Fruit fly (Drosophila melanogaster) whole organism, embryonic: Measurements from ENCODE around the gene CG4456.

Source experiments
- Aef1 ChIP-seq: fragments of 200-800 bp; sonication (Bioruptor generic); IDR thresholded peaks from 3 replicates; pipeline ENCODE4 v1.3.6; 2022; ENCODE audit warnings: missing biosample characterization, missing genetic modification characterization
- Antp ChIP-seq: fragments of 200-800 bp; sonication (Bioruptor generic); optimal IDR thresholded peaks from 3 replicates; lab custom pipeline; 2016; ENCODE audit warnings: missing biosample characterization, missing genetic modification characterization
- B-H1 ChIP-seq: fragments of 200-800 bp; sonication (Bioruptor generic); IDR thresholded peaks from 3 replicates; pipeline ENCODE4 v1.3.6; 2022; ENCODE audit warnings: missing biosample characterization, missing genetic modification characterization
- BEAF-32 ChIP-seq: fragments of 200-800 bp; sonication (Bioruptor generic); optimal IDR thresholded peaks from 3 replicates; lab custom pipeline; 2017; ENCODE audit warnings: missing biosample characterization, missing genetic modification characterization, mild to moderate bottlenecking, moderate library complexity, missing genetic modification reagents
- CG10654 ChIP-seq: fragments of 200-800 bp; sonication (Bioruptor generic); optimal IDR thresholded peaks from 2 replicates; lab custom pipeline; 2016; ENCODE audit warnings: missing biosample characterization, missing genetic modification characterization
- CG11398 ChIP-seq: fragments of 200-800 bp; sonication (Bioruptor generic); optimal IDR thresholded peaks from 2 replicates; lab custom pipeline; 2016; ENCODE audit warnings: missing biosample characterization, missing genetic modification characterization
- CG11695 ChIP-seq: fragments of 200-800 bp; sonication (Bioruptor generic); IDR thresholded peaks from 3 replicates; pipeline ENCODE4 v1.3.6; 2022; ENCODE audit warnings: missing biosample characterization, missing genetic modification characterization
- CG12155 ChIP-seq: fragments of 200-800 bp; sonication (Bioruptor generic); optimal IDR thresholded peaks from 3 replicates; lab custom pipeline; 2016; ENCODE audit warnings: missing biosample characterization, missing genetic modification characterization
- CG12659 ChIP-seq: fragments of 200-800 bp; sonication (Bioruptor generic); optimal IDR thresholded peaks from 3 replicates; lab custom pipeline; 2017; ENCODE audit warnings: mild to moderate bottlenecking, missing biosample characterization, missing genetic modification reagents, missing genetic modification characterization
- CG12769 ChIP-seq: fragments of 200-800 bp; sonication (Bioruptor generic); optimal IDR thresholded peaks from 2 replicates; lab custom pipeline; 2019; ENCODE audit warnings: missing biosample characterization, mild to moderate bottlenecking, missing genetic modification characterization, moderate library complexity
- CG14965 ChIP-seq: fragments of 200-800 bp; sonication (Bioruptor generic); optimal IDR thresholded peaks from 2 replicates; lab custom pipeline; 2016; ENCODE audit warnings: missing biosample characterization, missing genetic modification characterization, borderline replicate concordance
- CG15479 ChIP-seq: fragments of 200-800 bp; sonication (Bioruptor generic); optimal IDR thresholded peaks from 3 replicates; lab custom pipeline; 2019; ENCODE audit warnings: missing biosample characterization, mild to moderate bottlenecking, missing genetic modification characterization, moderate library complexity
- CG17612 ChIP-seq: fragments of 200-800 bp; sonication (Bioruptor generic); IDR thresholded peaks from 2 replicates; pipeline ENCODE4 v1.3.6; 2022; ENCODE audit warnings: missing biosample characterization, missing genetic modification characterization
- CG1792 ChIP-seq: fragments of 200-800 bp; sonication (Bioruptor generic); optimal IDR thresholded peaks from 2 replicates; lab custom pipeline; 2016; ENCODE audit warnings: missing biosample characterization, missing genetic modification characterization
- CG18599 ChIP-seq: fragments of 200-800 bp; sonication (Bioruptor generic); optimal IDR thresholded peaks from 3 replicates; lab custom pipeline; 2017; ENCODE audit warnings: missing biosample characterization, missing genetic modification characterization, mild to moderate bottlenecking, moderate library complexity, missing genetic modification reagents
- CG2120 ChIP-seq: fragments of 200-800 bp; sonication (Bioruptor generic); optimal IDR thresholded peaks from 3 replicates; lab custom pipeline; 2016; ENCODE audit warnings: missing biosample characterization, missing genetic modification characterization
- CG4404 ChIP-seq: fragments of 200-800 bp; sonication (Bioruptor generic); IDR thresholded peaks from 2 replicates; pipeline ENCODE4 v1.3.6; 2022; ENCODE audit warnings: missing biosample characterization, missing genetic modification characterization
- CG4730 ChIP-seq: fragments of 200-800 bp; sonication (Bioruptor generic); IDR thresholded peaks from 2 replicates; pipeline ENCODE4 v1.3.6; 2022; ENCODE audit warnings: missing biosample characterization, missing genetic modification characterization
- CG5180 ChIP-seq: fragments of 200-800 bp; sonication (Bioruptor generic); optimal IDR thresholded peaks from 3 replicates; lab custom pipeline; 2017; ENCODE audit warnings: missing biosample characterization, missing genetic modification characterization, mild to moderate bottlenecking, moderate library complexity, missing genetic modification reagents
- CG5953 ChIP-seq: fragments of 200-800 bp; sonication (Bioruptor generic); IDR thresholded peaks from 2 replicates; pipeline ENCODE4 v1.3.6; 2022; ENCODE audit warnings: missing biosample characterization, missing genetic modification characterization
- CG7839 ChIP-seq: fragments of 200-800 bp; sonication (Bioruptor generic); optimal IDR thresholded peaks from 3 replicates; lab custom pipeline; 2018; ENCODE audit warnings: missing biosample characterization, mild to moderate bottlenecking, missing genetic modification characterization, moderate library complexity
- CG7987 ChIP-seq: fragments of 200-800 bp; sonication (Bioruptor generic); optimal IDR thresholded peaks from 2 replicates; lab custom pipeline; 2018; ENCODE audit warnings: missing biosample characterization, mild to moderate bottlenecking, missing genetic modification characterization, moderate library complexity
- CG8359 ChIP-seq: fragments of 200-800 bp; sonication (Bioruptor generic); optimal IDR thresholded peaks from 2 replicates; lab custom pipeline; 2017; ENCODE audit warnings: missing biosample characterization, mild to moderate bottlenecking, missing genetic modification characterization, borderline replicate concordance
- CG9817 ChIP-seq: fragments of 200-800 bp; sonication (Bioruptor generic); optimal IDR thresholded peaks from 2 replicates; lab custom pipeline; 2018; ENCODE audit warnings: missing biosample characterization, mild to moderate bottlenecking, missing genetic modification characterization, moderate library complexity
- CHES-1-like ChIP-seq: fragments of 200-800 bp; sonication (Bioruptor generic); optimal IDR thresholded peaks from 2 replicates; lab custom pipeline; 2016; ENCODE audit warnings: missing biosample characterization, missing genetic modification characterization
- Hey ChIP-seq: fragments of 200-800 bp; sonication (Bioruptor generic); optimal IDR thresholded peaks from 3 replicates; lab custom pipeline; 2018; ENCODE audit warnings: missing biosample characterization, mild to moderate bottlenecking, missing genetic modification characterization
- Jarid2 ChIP-seq: fragments of 200-800 bp; sonication (Bioruptor generic); optimal IDR thresholded peaks from 3 replicates; lab custom pipeline; 2017; ENCODE audit warnings: mild to moderate bottlenecking, missing biosample characterization, missing genetic modification reagents, missing genetic modification characterization
- MTF-1 ChIP-seq: fragments of 200-800 bp; sonication (Bioruptor generic); optimal IDR thresholded peaks from 2 replicates; lab custom pipeline; 2018; ENCODE audit warnings: missing biosample characterization, mild to moderate bottlenecking, missing genetic modification characterization, borderline replicate concordance
- Myb ChIP-seq: fragments of 200-800 bp; sonication (Bioruptor generic); optimal IDR thresholded peaks from 2 replicates; lab custom pipeline; 2016; ENCODE audit warnings: missing biosample characterization, missing genetic modification characterization
- NC2β ChIP-seq: fragments of 200-800 bp; sonication (Bioruptor generic); optimal IDR thresholded peaks from 2 replicates; lab custom pipeline; 2016; ENCODE audit warnings: missing biosample characterization, missing genetic modification characterization
- Nf-YA ChIP-seq: fragments of 200-800 bp; sonication (Bioruptor generic); IDR thresholded peaks from 2 replicates; pipeline ENCODE4 v1.3.6; 2022; ENCODE audit warnings: missing biosample characterization, missing genetic modification characterization
- Ptx1 ChIP-seq: fragments of 200-800 bp; sonication (Bioruptor generic); IDR thresholded peaks from 2 replicates; pipeline ENCODE4 v1.3.6; 2022; ENCODE audit warnings: missing biosample characterization, missing genetic modification characterization
- Rfx ChIP-seq: fragments of 200-800 bp; sonication (Bioruptor generic); IDR thresholded peaks from 2 replicates; pipeline ENCODE4 v1.3.6; 2022; ENCODE audit warnings: missing biosample characterization, missing genetic modification characterization
- ap ChIP-seq: fragments of 200-800 bp; sonication (Bioruptor generic); IDR thresholded peaks from 2 replicates; pipeline ENCODE4 v1.3.6; 2022; ENCODE audit warnings: missing biosample characterization, missing genetic modification characterization
- ash1 ChIP-seq: fragments of 200-800 bp; sonication (Bioruptor generic); optimal IDR thresholded peaks from 2 replicates; lab custom pipeline; 2018; ENCODE audit warnings: missing biosample characterization, mild to moderate bottlenecking, missing genetic modification characterization
- chif ChIP-seq, 2 experiments: fragments of 200-800 bp; sonication (Bioruptor generic); optimal IDR thresholded peaks; 3 replicates each; lab custom pipeline; 2016; ENCODE audit warnings: missing biosample characterization in 2 of 2, missing genetic modification characterization in 2 of 2
- crp ChIP-seq, 2 experiments: fragments of 200-800 bp; sonication (Bioruptor generic); optimal IDR thresholded peaks; 2 replicates in 1 of 2; 3 replicates in 1 of 2; lab custom pipeline; 2017; ENCODE audit warnings: missing biosample characterization in 2 of 2, missing genetic modification characterization in 2 of 2, mild to moderate bottlenecking in 1 of 2, moderate library complexity in 1 of 2
- disco-r ChIP-seq: fragments of 200-800 bp; sonication (Bioruptor generic); optimal IDR thresholded peaks from 2 replicates; lab custom pipeline; 2016; ENCODE audit warnings: missing biosample characterization, missing genetic modification characterization
- dysf ChIP-seq: fragments of 200-800 bp; sonication (Bioruptor generic); IDR thresholded peaks from 3 replicates; pipeline ENCODE4 v1.3.6; 2022; ENCODE audit warnings: missing biosample characterization, missing genetic modification characterization
- en ChIP-seq: fragments of 200-800 bp; sonication (Bioruptor generic); optimal IDR thresholded peaks from 2 replicates; lab custom pipeline; 2016; ENCODE audit warnings: missing biosample characterization, missing genetic modification characterization
- gcm ChIP-seq: fragments of 200-800 bp; sonication (Bioruptor generic); optimal IDR thresholded peaks from 2 replicates; lab custom pipeline; 2019; ENCODE audit warnings: missing biosample characterization, mild to moderate bottlenecking, missing genetic modification characterization, moderate library complexity
- ind ChIP-seq: fragments of 200-800 bp; sonication (Bioruptor generic); optimal IDR thresholded peaks from 3 replicates; lab custom pipeline; 2016; ENCODE audit warnings: missing biosample characterization, missing genetic modification characterization
- mirr ChIP-seq: fragments of 200-800 bp; sonication (Bioruptor generic); optimal IDR thresholded peaks from 3 replicates; lab custom pipeline; 2018; ENCODE audit warnings: missing biosample characterization, mild to moderate bottlenecking, missing genetic modification characterization
- org-1 ChIP-seq: fragments of 200-800 bp; sonication (Bioruptor generic); optimal IDR thresholded peaks from 2 replicates; lab custom pipeline; 2017; ENCODE audit warnings: missing biosample characterization, missing genetic modification characterization
- pan ChIP-seq, 4 experiments: fragments of >200 bp in 3 of 4; fragments of 200-800 bp in 1 of 4; sonication (Bioruptor generic) in 1 of 4; optimal IDR thresholded peaks in 3 of 4; IDR thresholded peaks in 1 of 4; 2 replicates each; pipeline versions ENCODE4 v1.3.6 to Lab custom; 2017 to 2022; ENCODE audit warnings: missing biosample characterization in 2 of 4, missing genetic modification characterization in 2 of 4, mixed read lengths in 1 of 4
- peb ChIP-seq: fragments of 200-800 bp; sonication (Bioruptor generic); IDR thresholded peaks from 2 replicates; pipeline ENCODE4 v1.3.6; 2022; ENCODE audit warnings: missing biosample characterization, missing genetic modification characterization
- sob ChIP-seq: fragments of 200-800 bp; sonication (Bioruptor generic); IDR thresholded peaks from 2 replicates; pipeline ENCODE4 v1.3.6; 2022; ENCODE audit warnings: missing biosample characterization, missing genetic modification characterization
- tna ChIP-seq: fragments of 200-800 bp; sonication (Bioruptor generic); IDR thresholded peaks from 2 replicates; pipeline ENCODE4 v1.3.6; 2022; ENCODE audit warnings: missing biosample characterization, missing genetic modification characterization; ENCODE audit not compliant: partially characterized antibody
- usp ChIP-seq: fragments of >200 bp; optimal IDR thresholded peaks from 2 replicates; lab custom pipeline; 2017; ENCODE audit warnings: missing biosample characterization, missing genetic modification characterization
- vvl ChIP-seq: fragments of 200-800 bp; sonication (Bioruptor generic); IDR thresholded peaks from 2 replicates; pipeline ENCODE4 v1.3.6; 2022; ENCODE audit warnings: missing biosample characterization, missing genetic modification characterization

Gene CG4456

DNA sequence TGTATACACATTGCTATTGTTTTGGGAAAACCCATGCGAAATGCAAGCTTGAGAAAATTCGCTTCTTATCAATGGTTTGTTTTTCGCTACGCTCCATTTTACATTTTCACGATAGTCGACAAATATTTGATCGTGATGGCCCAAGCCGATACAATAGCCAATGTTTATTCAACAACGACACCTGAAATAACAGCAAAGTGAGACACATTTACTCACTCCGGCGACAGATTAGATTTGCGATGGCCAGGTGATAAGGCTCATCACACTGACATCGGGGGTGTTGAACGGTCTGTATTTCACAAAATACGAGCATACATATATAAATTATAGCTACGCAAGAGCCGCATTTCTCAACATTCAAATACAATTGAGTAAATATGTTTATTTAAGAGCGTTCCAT is 24.6 kb downstream of the CG4456 start (continued):
- peak; percentile 20 for TF ChIP-seq CG12659 (GFP tag; lab: Kevin White, UChicago)
- TF ChIP-seq CG8359 (GFP tag; lab: Kevin White, UChicago) = peak; percentile 56
- TF ChIP-seq NC2β (GFP tag; lab: Kevin White, UChicago) = peak; percentile 9
- peak; percentile 96 for TF ChIP-seq CG18599
- peak; percentile 76 for TF ChIP-seq CG1792
- TF ChIP-seq B-H1 = peak; percentile 15; the same call in 1 of the 3 replicates
- peak; percentile 42 for TF ChIP-seq CG14965
- TF ChIP-seq CG12155 = no peak
- TF ChIP-seq CHES-1-like (GFP tag; lab: Kevin White, UChicago) = peak; percentile 9
- TF ChIP-seq Jarid2 = peak; percentile 50
- peak; percentile 26; the same call in 1 of the 2 replicates for TF ChIP-seq Ptx1 (GFP tag; lab: Robert Waterston, UW)
- peak; percentile 69 for TF ChIP-seq CG5180 (GFP tag; lab: Kevin White, UChicago)
- TF ChIP-seq Aef1 (GFP tag; lab: Robert Waterston, UW) = no peak
- TF ChIP-seq MTF-1 (GFP tag; lab: Kevin White, UChicago) = peak; percentile 87
- TF ChIP-seq CG15479 = peak; percentile 12
- no peak for TF ChIP-seq pan (optimal IDR thresholded peaks at IDR 0.05; lab: Kevin White, UChicago)
- peak in 1 of 2 experiments; percentile 36 for TF ChIP-seq pan (GFP tag; optimal IDR thresholded peaks at IDR 0.05 in 1 of 2, IDR thresholded peaks at IDR 0.05 in 1 of 2)
- no peak for TF ChIP-seq BEAF-32
- peak; percentile 41 for TF ChIP-seq CG11398 (GFP tag; lab: Kevin White, UChicago)
- TF ChIP-seq CG17612 = no peak
- peak; percentile 3 for TF ChIP-seq CG7839
- peak; percentile 95 for TF ChIP-seq ash1
- peak; percentile 69 for TF ChIP-seq Rfx (GFP tag; lab: Robert Waterston, UW)
- no peak for TF ChIP-seq disco-r (GFP tag; lab: Kevin White, UChicago)
- TF ChIP-seq CG12769 (tag; lab: Kevin White, UChicago) = peak; percentile 78
- peak; percentile 76 for TF ChIP-seq sob
- TF ChIP-seq CG2120 (GFP tag; lab: Kevin White, UChicago) = peak; percentile 60
- TF ChIP-seq ind = no peak
- no peak for TF ChIP-seq crp (GFP tag; optimal IDR thresholded peaks at IDR 0.05; lab: Kevin White, UChicago)
- TF ChIP-seq CG11695 = peak; percentile 59; the same call in 2 of the 3 replicates
- TF ChIP-seq Hey = peak; percentile 58
- peak; percentile 28 for TF ChIP-seq Antp (GFP tag; lab: Kevin White, UChicago)
- TF ChIP-seq org-1 = peak; percentile 80
- TF ChIP-seq dysf (GFP tag; lab: Robert Waterston, UW) = peak; percentile 5; the same call in 1 of the 3 replicates
- TF ChIP-seq usp (GFP tag; lab: Kevin White, UChicago) = no peak
- 0 out of 2 replicates have a peak, but pooled peaks have one; percentile 31 for TF ChIP-seq Nf-YA (GFP tag; lab: Robert Waterston, UW)
- peak; percentile 25 for TF ChIP-seq Myb (GFP tag; lab: Kevin White, UChicago)
- TF ChIP-seq chif (GFP tag; optimal IDR thresholded peaks at IDR 0.05; lab: Kevin White, UChicago) = peak in 1 of 2 experiments; percentile 1
- peak; percentile 92 for TF ChIP-seq mirr (GFP tag; lab: Kevin White, UChicago)
- 0 out of 2 replicates have a peak, but pooled peaks have one; percentile 38 for TF ChIP-seq CG5953 (GFP tag; lab: Robert Waterston, UW)
- peak; percentile 35 for TF ChIP-seq CG9817 (tag; lab: Kevin White, UChicago)
- no peak for TF ChIP-seq en (GFP tag; lab: Kevin White, UChicago)
- no peak for TF ChIP-seq CG4730 (GFP tag; lab: Robert Waterston, UW)
- TF ChIP-seq vvl = no peak
- no peak for TF ChIP-seq peb (GFP tag; lab: Robert Waterston, UW)
- TF ChIP-seq ap = no peak
- TF ChIP-seq gcm = peak; percentile 18
- no peak for TF ChIP-seq tna (GFP tag; lab: Robert Waterston, UW)
- TF ChIP-seq CG10654 (GFP tag; lab: Kevin White, UChicago) = peak; percentile 71
- peak; percentile 94 for TF ChIP-seq CG7987 (GFP tag; lab: Kevin White, UChicago)
- TF ChIP-seq CG4404 (GFP tag; lab: Robert Waterston, UW) = no peak
